Worm (Caenorhabditis elegans) whole organism, early embryonic: Measurements from ENCODE around the gene nas-24.

Experiments
- B0310.2 ChIP-seq: sonication (generic microtip); optimal IDR thresholded peaks from 2 replicates; lab custom pipeline; 2016; ENCODE audit warnings: mild to moderate bottlenecking, missing genetic modification characterization, missing compliant biosample characterization
- F13C5.2 ChIP-seq: sonication (generic microtip); optimal IDR thresholded peaks from 2 replicates; lab custom pipeline; 2017; ENCODE audit warnings: mild to moderate bottlenecking, missing genetic modification characterization, inconsistent platforms, missing compliant biosample characterization
- aly-1 ChIP-seq: sonication (generic microtip); optimal IDR thresholded peaks from 2 replicates; lab custom pipeline; 2016; ENCODE audit warnings: missing genetic modification characterization, missing compliant biosample characterization
- ama-1 ChIP-seq: fragments of 150-350 bp; optimal IDR thresholded peaks from 2 replicates; lab custom pipeline; 2014
- ceh-13 ChIP-seq: fragments of 200-800 bp; sonication (Bioruptor generic); optimal IDR thresholded peaks from 2 replicates; lab custom pipeline; 2018; ENCODE audit warnings: mild to moderate bottlenecking, missing genetic modification characterization, missing compliant biosample characterization
- ceh-36 ChIP-seq: sonication (generic microtip); optimal IDR thresholded peaks from 2 replicates; lab custom pipeline; 2016; ENCODE audit warnings: missing genetic modification characterization, inconsistent platforms, missing compliant biosample characterization
- ets-7 ChIP-seq: sonication (generic microtip); optimal IDR thresholded peaks from 2 replicates; lab custom pipeline; 2016; ENCODE audit warnings: missing genotype, missing genetic modification characterization, missing compliant biosample characterization
- flt-1 ChIP-seq: fragments of 200-800 bp; sonication (Bioruptor generic); IDR thresholded peaks from 2 replicates; pipeline ENCODE4 v1.3.6; 2022; ENCODE audit warnings: missing genetic modification characterization, missing compliant biosample characterization
- hmbx-1 ChIP-seq: sonication (generic microtip); optimal IDR thresholded peaks from 2 replicates; lab custom pipeline; 2016; ENCODE audit warnings: mild to moderate bottlenecking, missing genetic modification characterization, missing compliant biosample characterization
- hmg-4 ChIP-seq: fragments of 200-800 bp; sonication (Bioruptor generic); optimal IDR thresholded peaks from 2 replicates; lab custom pipeline; 2018; ENCODE audit warnings: mild to moderate bottlenecking, missing genetic modification characterization, missing compliant biosample characterization
- hnd-1 ChIP-seq: sonication (generic microtip); optimal IDR thresholded peaks from 2 replicates; lab custom pipeline; 2016; ENCODE audit warnings: missing genetic modification characterization, missing compliant biosample characterization
- pes-1 ChIP-seq: fragments of 200-800 bp; sonication (Bioruptor generic); IDR thresholded peaks from 2 replicates; pipeline ENCODE4 v1.3.6; 2022; ENCODE audit warnings: missing genetic modification reagents, missing genetic modification characterization, missing compliant biosample characterization
- scrt-1 ChIP-seq: fragments of 200-800 bp; sonication (Bioruptor generic); IDR thresholded peaks from 2 replicates; pipeline ENCODE4 v1.3.6; 2022; ENCODE audit warnings: missing genetic modification characterization, missing compliant biosample characterization
- sea-1 ChIP-seq: fragments of 200-800 bp; sonication (Bioruptor generic); conservative IDR thresholded peaks from 2 replicates; pipeline ENCODE4 v1.3.6; 2022; ENCODE audit warnings: missing genetic modification characterization, missing compliant biosample characterization
- tbx-11 ChIP-seq: fragments of 200-800 bp; sonication (Bioruptor generic); IDR thresholded peaks from 2 replicates; pipeline ENCODE4 v1.3.6; 2022; ENCODE audit warnings: missing genetic modification characterization, missing compliant biosample characterization
- tbx-37 ChIP-seq: fragments of 200-800 bp; sonication (Bioruptor generic); conservative IDR thresholded peaks from 2 replicates; pipeline ENCODE4 v1.3.6; 2022; ENCODE audit warnings: missing genetic modification reagents, missing genetic modification characterization, missing compliant biosample characterization
- tra-4 ChIP-seq: sonication (generic microtip); optimal IDR thresholded peaks from 2 replicates; lab custom pipeline; 2017; ENCODE audit warnings: missing genetic modification characterization, missing compliant biosample characterization

Gene nas-24

ce11 chrV:13762426-13763127, 6.6 kb upstream of the nas-24 start, which contains the start of gene F20G2.6:
Gene F20G2.6 (plus strand): TSS chrV:13763077.
- TF ChIP-seq scrt-1 (GFP tag; lab: Robert Waterston, UW) (no peak), hmbx-1 (tag; lab: Kevin White, UChicago) (no peak), flt-1 (GFP tag; lab: Robert Waterston, UW) (no peak), ceh-36 (no peak), B0310.2 (tag; lab: Kevin White, UChicago) (no peak), tbx-11 (GFP tag; lab: Robert Waterston, UW) (no peak), aly-1 (tag; lab: Kevin White, UChicago) (no peak), tra-4 (tag; lab: Kevin White, UChicago) (no peak), ceh-13 (no peak), pes-1 (GFP tag; lab: Robert Waterston, UW) (no peak), ets-7 (tag; lab: Kevin White, UChicago) (no peak), sea-1 (no peak), tbx-37 (GFP tag; lab: Robert Waterston, UW) (no peak), hmg-4 (GFP tag; lab: Kevin White, UChicago) (no peak), hnd-1 (tag; lab: Kevin White, UChicago) (no peak), ama-1 (lab: Kevin White, UChicago) (no peak), F13C5.2 (tag; lab: Kevin White, UChicago) (no peak)

ce11 chrV:13763723-13764122, 5.5 kb upstream of the nas-24 start:
- TF ChIP-seq ceh-36 (no peak), hnd-1 (tag; lab: Kevin White, UChicago) (no peak), aly-1 (tag; lab: Kevin White, UChicago) (no peak), pes-1 (GFP tag; lab: Robert Waterston, UW) (no peak), ets-7 (tag; lab: Kevin White, UChicago) (no peak), tbx-37 (GFP tag; lab: Robert Waterston, UW) (no peak), tbx-11 (GFP tag; lab: Robert Waterston, UW) (no peak), ama-1 (lab: Kevin White, UChicago) (no peak), F13C5.2 (tag; lab: Kevin White, UChicago) (no peak), ceh-13 (no peak), hmg-4 (GFP tag; lab: Kevin White, UChicago) (no peak), flt-1 (GFP tag; lab: Robert Waterston, UW) (no peak), tra-4 (tag; lab: Kevin White, UChicago) (no peak), scrt-1 (GFP tag; lab: Robert Waterston, UW) (no peak), hmbx-1 (tag; lab: Kevin White, UChicago) (no peak), sea-1 (no peak), B0310.2 (tag; lab: Kevin White, UChicago) (no peak)

- no peak for TF ChIP-seq pes-1 (GFP tag; lab: Robert Waterston, UW)
- no peak for TF ChIP-seq B0310.2 (tag; lab: Kevin White, UChicago)
Measured at ce11 chrV:13768388-13768787, 798 bp upstream of the nas-24 start, which contains the start of gene F20G2.3. Gene F20G2.3 (minus strand): TSS chrV:13768488.

- TF ChIP-seq hmg-4 (GFP tag; lab: Kevin White, UChicago) = no peak
- TF ChIP-seq tra-4 (tag; lab: Kevin White, UChicago) = no peak
- TF ChIP-seq scrt-1 (GFP tag; lab: Robert Waterston, UW) = no peak
- no peak for TF ChIP-seq ceh-13
- TF ChIP-seq pes-1 (GFP tag; lab: Robert Waterston, UW) = no peak
- no peak for TF ChIP-seq hnd-1 (tag; lab: Kevin White, UChicago)
Measured at ce11 chrV:13771209-13771608, 2.0 kb downstream of the nas-24 start, which contains the start of gene F20G2.5. Gene F20G2.5 (plus strand): TSS chrV:13771509.

ce11 chrV:13775529-13775928, 6.3 kb downstream of the nas-24 start, which contains the start of gene F53C11.1:
Gene F53C11.1 (plus strand): TSS chrV:13775796.
- TF ChIP-seq ceh-36 (no peak), tra-4 (tag; lab: Kevin White, UChicago) (no peak), sea-1 (no peak)

ce11 chrV:13777857-13778256, 8.7 kb downstream of the nas-24 start, which contains the start of gene F53C11.9:
Gene F53C11.9 (plus strand): TSS chrV:13778015.
- TF ChIP-seq tbx-11 (GFP tag; lab: Robert Waterston, UW) (no peak), ets-7 (tag; lab: Kevin White, UChicago) (no peak), B0310.2 (tag; lab: Kevin White, UChicago) (no peak), scrt-1 (GFP tag; lab: Robert Waterston, UW) (no peak), aly-1 (tag; lab: Kevin White, UChicago) (no peak)

ce11 chrV:13780902-13781301, 11.7 kb downstream of the nas-24 start:
- TF ChIP-seq tra-4 (tag; lab: Kevin White, UChicago) (no peak), ama-1 (lab: Kevin White, UChicago) (no peak), hnd-1 (tag; lab: Kevin White, UChicago) (no peak), ceh-36 (no peak), pes-1 (GFP tag; lab: Robert Waterston, UW) (no peak), hmbx-1 (tag; lab: Kevin White, UChicago) (no peak), ets-7 (tag; lab: Kevin White, UChicago) (no peak), tbx-37 (GFP tag; lab: Robert Waterston, UW) (no peak), sea-1 (no peak), aly-1 (tag; lab: Kevin White, UChicago) (no peak), B0310.2 (tag; lab: Kevin White, UChicago) (no peak), F13C5.2 (tag; lab: Kevin White, UChicago) (no peak), hmg-4 (GFP tag; lab: Kevin White, UChicago) (no peak), tbx-11 (GFP tag; lab: Robert Waterston, UW) (no peak), ceh-13 (no peak), scrt-1 (GFP tag; lab: Robert Waterston, UW) (no peak), flt-1 (GFP tag; lab: Robert Waterston, UW) (no peak)
